Worm (Caenorhabditis elegans) whole organism, early embryonic: ENCODE measurements around the gene Y11D7A.10.

Source experiments
- B0310.2 ChIP-seq: sonication (generic microtip); optimal IDR thresholded peaks from 2 replicates; lab custom pipeline; 2016; ENCODE audit warnings: mild to moderate bottlenecking, missing genetic modification characterization, missing compliant biosample characterization
- F13C5.2 ChIP-seq: sonication (generic microtip); optimal IDR thresholded peaks from 2 replicates; lab custom pipeline; 2017; ENCODE audit warnings: mild to moderate bottlenecking, missing genetic modification characterization, inconsistent platforms, missing compliant biosample characterization
- aly-1 ChIP-seq: sonication (generic microtip); optimal IDR thresholded peaks from 2 replicates; lab custom pipeline; 2016; ENCODE audit warnings: missing genetic modification characterization, missing compliant biosample characterization
- ama-1 ChIP-seq: fragments of 150-350 bp; optimal IDR thresholded peaks from 2 replicates; lab custom pipeline; 2014
- ceh-13 ChIP-seq: fragments of 200-800 bp; sonication (Bioruptor generic); optimal IDR thresholded peaks from 2 replicates; lab custom pipeline; 2018; ENCODE audit warnings: mild to moderate bottlenecking, missing genetic modification characterization, missing compliant biosample characterization
- ceh-36 ChIP-seq: sonication (generic microtip); optimal IDR thresholded peaks from 2 replicates; lab custom pipeline; 2016; ENCODE audit warnings: missing genetic modification characterization, inconsistent platforms, missing compliant biosample characterization
- ets-7 ChIP-seq: sonication (generic microtip); optimal IDR thresholded peaks from 2 replicates; lab custom pipeline; 2016; ENCODE audit warnings: missing genotype, missing genetic modification characterization, missing compliant biosample characterization
- flt-1 ChIP-seq: fragments of 200-800 bp; sonication (Bioruptor generic); IDR thresholded peaks from 2 replicates; pipeline ENCODE4 v1.3.6; 2022; ENCODE audit warnings: missing genetic modification characterization, missing compliant biosample characterization
- hmbx-1 ChIP-seq: sonication (generic microtip); optimal IDR thresholded peaks from 2 replicates; lab custom pipeline; 2016; ENCODE audit warnings: mild to moderate bottlenecking, missing genetic modification characterization, missing compliant biosample characterization
- hmg-4 ChIP-seq: fragments of 200-800 bp; sonication (Bioruptor generic); optimal IDR thresholded peaks from 2 replicates; lab custom pipeline; 2018; ENCODE audit warnings: mild to moderate bottlenecking, missing genetic modification characterization, missing compliant biosample characterization
- hnd-1 ChIP-seq: sonication (generic microtip); optimal IDR thresholded peaks from 2 replicates; lab custom pipeline; 2016; ENCODE audit warnings: missing genetic modification characterization, missing compliant biosample characterization
- pes-1 ChIP-seq: fragments of 200-800 bp; sonication (Bioruptor generic); IDR thresholded peaks from 2 replicates; pipeline ENCODE4 v1.3.6; 2022; ENCODE audit warnings: missing genetic modification reagents, missing genetic modification characterization, missing compliant biosample characterization
- scrt-1 ChIP-seq: fragments of 200-800 bp; sonication (Bioruptor generic); IDR thresholded peaks from 2 replicates; pipeline ENCODE4 v1.3.6; 2022; ENCODE audit warnings: missing genetic modification characterization, missing compliant biosample characterization
- sea-1 ChIP-seq: fragments of 200-800 bp; sonication (Bioruptor generic); conservative IDR thresholded peaks from 2 replicates; pipeline ENCODE4 v1.3.6; 2022; ENCODE audit warnings: missing genetic modification characterization, missing compliant biosample characterization
- tbx-11 ChIP-seq: fragments of 200-800 bp; sonication (Bioruptor generic); IDR thresholded peaks from 2 replicates; pipeline ENCODE4 v1.3.6; 2022; ENCODE audit warnings: missing genetic modification characterization, missing compliant biosample characterization
- tbx-37 ChIP-seq: fragments of 200-800 bp; sonication (Bioruptor generic); conservative IDR thresholded peaks from 2 replicates; pipeline ENCODE4 v1.3.6; 2022; ENCODE audit warnings: missing genetic modification reagents, missing genetic modification characterization, missing compliant biosample characterization
- tra-4 ChIP-seq: sonication (generic microtip); optimal IDR thresholded peaks from 2 replicates; lab custom pipeline; 2017; ENCODE audit warnings: missing genetic modification characterization, missing compliant biosample characterization

Y11D7A.10 gene

DNA sequence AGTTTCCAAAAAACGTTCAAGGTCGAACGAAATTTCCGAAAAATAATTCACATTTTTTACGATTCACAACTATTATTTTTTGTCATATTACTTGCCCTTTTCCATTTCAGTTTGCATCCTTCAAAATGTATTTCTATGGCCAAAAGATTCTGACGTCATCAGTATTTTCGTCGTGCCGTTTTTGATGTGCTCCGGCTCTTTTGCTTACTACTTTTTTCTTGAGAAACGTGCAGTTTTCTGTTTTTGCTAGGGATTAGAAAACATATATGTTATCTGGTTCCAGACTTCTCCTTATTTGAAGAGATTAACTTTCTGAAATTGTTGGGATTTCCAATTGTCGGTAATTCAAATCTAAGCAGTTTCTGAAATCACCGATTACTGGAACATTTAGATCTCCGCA is 43.7 kb downstream of the Y11D7A.10 start:
- TF ChIP-seq tbx-37 (GFP tag; lab: Robert Waterston, UW) = no peak
- no peak for TF ChIP-seq B0310.2 (tag; lab: Kevin White, UChicago)
- no peak for TF ChIP-seq flt-1 (GFP tag; lab: Robert Waterston, UW)
- no peak for TF ChIP-seq ama-1 (lab: Kevin White, UChicago)
- TF ChIP-seq sea-1 (GFP tag; lab: Robert Waterston, UW) = no peak
- TF ChIP-seq tbx-11 (GFP tag; lab: Robert Waterston, UW) = no peak
- no peak for TF ChIP-seq hmbx-1 (tag; lab: Kevin White, UChicago)
- TF ChIP-seq ceh-36 = no peak
- TF ChIP-seq aly-1 (tag; lab: Kevin White, UChicago) = no peak
- no peak for TF ChIP-seq pes-1 (GFP tag; lab: Robert Waterston, UW)

DNA sequence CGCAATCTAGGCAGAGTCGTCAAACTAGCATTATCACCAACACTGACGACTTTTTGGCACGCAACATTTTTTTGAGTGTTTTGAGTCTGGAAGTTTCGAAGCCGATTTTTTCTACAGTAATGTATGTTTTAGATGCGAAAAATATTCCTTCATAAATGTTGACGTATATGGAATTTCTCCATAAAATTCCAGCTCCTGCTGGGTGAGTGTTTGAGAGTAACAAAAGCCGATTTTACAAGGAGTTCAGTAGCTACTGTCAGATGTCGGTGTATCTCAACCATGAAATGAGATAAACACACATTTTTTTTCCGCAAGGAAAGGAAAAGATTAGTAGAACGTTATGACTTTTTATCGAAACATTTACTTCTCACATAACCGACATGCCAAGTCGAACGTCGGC is 44.7 kb downstream of the Y11D7A.10 start:
- TF ChIP-seq pes-1 (GFP tag; lab: Robert Waterston, UW) (no peak), F13C5.2 (tag; lab: Kevin White, UChicago) (no peak), hmg-4 (no peak), aly-1 (tag; lab: Kevin White, UChicago) (no peak), ceh-13 (GFP tag; lab: Kevin White, UChicago) (no peak), sea-1 (GFP tag; lab: Robert Waterston, UW) (no peak)

DNA sequence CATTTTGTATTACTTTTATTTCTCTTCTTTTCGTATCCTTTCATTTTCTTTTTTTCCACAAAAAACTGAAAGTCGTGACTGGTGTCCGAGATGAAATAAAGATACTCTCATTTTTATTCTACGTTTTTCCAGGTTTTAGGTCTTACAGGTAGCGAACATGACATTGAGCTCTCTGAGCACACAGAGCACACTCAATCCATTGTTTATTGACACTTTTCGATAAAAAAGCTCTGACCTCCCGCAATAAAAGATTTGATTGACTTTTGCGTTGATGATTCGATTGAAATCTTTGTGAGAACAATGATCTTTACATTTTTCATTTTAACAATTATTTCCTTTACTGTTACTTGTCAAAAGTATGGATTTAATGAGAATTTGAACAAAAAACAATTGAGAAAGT is 47.4 kb downstream of the Y11D7A.10 start, which contains the start of gene C46C2.6:
TSS of gene C46C2.6 (plus strand) at position 301 of the 400 bp plus-strand sequence.
- TF ChIP-seq flt-1 (GFP tag; lab: Robert Waterston, UW) = no peak
- TF ChIP-seq tra-4 (tag; lab: Kevin White, UChicago) = no peak
- TF ChIP-seq hmg-4 = no peak
- no peak for TF ChIP-seq ets-7 (tag; lab: Kevin White, UChicago)
- no peak for TF ChIP-seq sea-1 (GFP tag; lab: Robert Waterston, UW)
- TF ChIP-seq tbx-11 (GFP tag; lab: Robert Waterston, UW) = no peak
- no peak for TF ChIP-seq tbx-37 (GFP tag; lab: Robert Waterston, UW)
- no peak for TF ChIP-seq hnd-1 (tag; lab: Kevin White, UChicago)
- no peak for TF ChIP-seq pes-1 (GFP tag; lab: Robert Waterston, UW)
- TF ChIP-seq ama-1 (lab: Kevin White, UChicago) = no peak
- no peak for TF ChIP-seq B0310.2 (tag; lab: Kevin White, UChicago)
- TF ChIP-seq scrt-1 (GFP tag; lab: Robert Waterston, UW) = no peak
- no peak for TF ChIP-seq aly-1 (tag; lab: Kevin White, UChicago)

DNA sequence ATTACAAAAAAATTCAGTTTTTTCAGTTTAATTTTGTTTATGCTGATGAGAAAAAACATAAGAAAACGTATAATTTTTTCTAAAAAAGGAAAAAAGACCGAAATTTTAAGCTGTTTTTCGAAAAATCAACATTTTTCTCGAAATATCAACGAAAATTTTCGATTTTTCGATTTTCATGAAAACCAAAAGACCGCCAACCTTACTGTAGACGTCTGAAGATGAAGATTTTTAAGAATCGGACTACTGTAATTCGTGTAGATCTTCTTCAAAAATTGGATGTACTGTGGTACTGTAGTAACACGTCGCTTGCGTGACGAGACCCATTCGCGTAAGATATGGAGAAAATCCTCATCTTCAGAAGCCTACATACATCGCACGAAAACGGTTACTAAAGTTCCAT is 48.7 kb downstream of the Y11D7A.10 start:
- no peak for TF ChIP-seq F13C5.2 (tag; lab: Kevin White, UChicago)
- TF ChIP-seq hmg-4 = no peak
- no peak for TF ChIP-seq ceh-13 (GFP tag; lab: Kevin White, UChicago)
- no peak for TF ChIP-seq hmbx-1 (tag; lab: Kevin White, UChicago)
- TF ChIP-seq scrt-1 (GFP tag; lab: Robert Waterston, UW) = no peak
- TF ChIP-seq hnd-1 (tag; lab: Kevin White, UChicago) = no peak
- TF ChIP-seq ets-7 (tag; lab: Kevin White, UChicago) = no peak
- TF ChIP-seq aly-1 (tag; lab: Kevin White, UChicago) = no peak
- no peak for TF ChIP-seq tbx-11 (GFP tag; lab: Robert Waterston, UW)
- no peak for TF ChIP-seq B0310.2 (tag; lab: Kevin White, UChicago)
- TF ChIP-seq tra-4 (tag; lab: Kevin White, UChicago) = no peak
- no peak for TF ChIP-seq pes-1 (GFP tag; lab: Robert Waterston, UW)
- no peak for TF ChIP-seq ama-1 (lab: Kevin White, UChicago)
